Fruit fly (Drosophila melanogaster) whole organism, prepupa: ENCODE results near the gene Gdi.

ENCODE experiments used
- CG31627 ChIP-seq: fragments of 200-800 bp; sonication (Bioruptor generic); optimal IDR thresholded peaks from 3 replicates; lab custom pipeline; 2016; ENCODE audit warnings: missing biosample characterization, missing genetic modification characterization
- CG6792 ChIP-seq: fragments of 200-800 bp; sonication (Bioruptor generic); optimal IDR thresholded peaks from 3 replicates; lab custom pipeline; 2016; ENCODE audit warnings: missing biosample characterization, missing genetic modification characterization
- CG8319 ChIP-seq: fragments of 200-800 bp; sonication (Bioruptor generic); optimal IDR thresholded peaks from 3 replicates; lab custom pipeline; 2016; ENCODE audit warnings: missing biosample characterization, missing genetic modification characterization
- eg ChIP-seq: fragments of 200-800 bp; sonication (Bioruptor generic); IDR thresholded peaks from 3 replicates; pipeline ENCODE4 v1.3.6; 2022; ENCODE audit warnings: missing biosample characterization, missing genetic modification characterization
- svp ChIP-seq: fragments of 200-800 bp; sonication (Bioruptor generic); peaks from one replicate; lab custom pipeline; 2016; ENCODE audit warnings: missing biosample characterization, missing genetic modification characterization
- vri ChIP-seq: fragments of 200-800 bp; sonication (Bioruptor generic); optimal IDR thresholded peaks from 3 replicates; lab custom pipeline; 2016; ENCODE audit warnings: missing biosample characterization, mild to moderate bottlenecking, missing genetic modification characterization

DNA sequence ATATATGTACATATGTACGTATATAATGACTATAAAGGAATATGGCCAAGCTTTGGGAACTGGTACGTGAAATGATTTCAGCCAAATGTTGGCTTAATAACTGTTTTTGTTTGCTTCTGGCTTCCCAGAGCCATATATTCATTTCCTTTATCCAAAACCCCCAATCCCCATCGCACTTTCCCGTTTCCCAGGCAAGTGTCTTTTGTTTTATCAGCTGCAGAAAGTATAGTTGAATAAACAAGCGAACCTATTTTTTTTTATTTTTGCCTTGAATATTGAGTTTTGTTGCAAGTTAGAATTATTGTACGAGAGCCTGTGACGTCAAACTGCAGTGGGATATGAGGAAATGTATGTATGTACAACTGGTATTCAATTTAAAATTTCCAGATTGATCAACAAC, 31.8 kb upstream of the Gdi start:
- TF ChIP-seq CG31627 (GFP tag; lab: Kevin White, UChicago) (no peak), eg (GFP tag; lab: Robert Waterston, UW) (no peak), svp (no peak), CG6792 (GFP tag; lab: Kevin White, UChicago) (no peak), vri (GFP tag; lab: Kevin White, UChicago) (no peak), CG8319 (no peak)
